Worm (Caenorhabditis elegans): Measurements from ENCODE around the gene jmjd-2.
"Not testable (repeated sequence)": the region's sequence is repeated elsewhere in the genome, so short reads cannot be mapped to it uniquely, and the experiment has no call there.

DNA sequence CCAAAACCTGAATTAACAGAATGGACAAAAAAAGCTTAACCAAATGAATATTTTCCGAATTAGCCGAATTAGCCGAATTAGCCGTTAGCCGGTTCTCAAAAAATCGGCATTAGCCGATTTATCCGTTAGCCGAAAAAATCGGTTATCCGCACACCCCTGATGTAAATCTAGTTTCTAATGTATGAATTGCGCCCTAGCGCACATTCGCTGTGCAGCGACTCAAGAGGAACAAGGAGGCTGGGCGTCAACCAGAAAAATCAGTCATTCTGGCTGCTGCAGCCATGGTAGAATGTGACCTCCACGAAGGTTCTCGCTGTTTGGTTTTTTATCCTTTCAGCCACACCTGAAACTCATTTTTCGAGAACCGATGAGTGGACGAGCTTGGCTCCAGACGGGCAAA, 48.5 kb upstream of the jmjd-2 start:
- TF ChIP-seq mep-1, nhr-11, lin-15B, unc-130, egl-27, nhr-237 (tag; optimal IDR thresholded peaks at IDR 0.05): not testable (repeated sequence)
